Worm (Caenorhabditis elegans) whole organism, late embryonic: ENCODE results near the gene gmeb-3.

ENCODE experiments used
- ama-1 ChIP-seq: fragments of 150-350 bp; optimal IDR thresholded peaks from 2 replicates; lab custom pipeline; 2014
- che-1 ChIP-seq: sonication (generic microtip); optimal IDR thresholded peaks from 2 replicates; lab custom pipeline; 2016; ENCODE audit warnings: mild to moderate bottlenecking, missing genetic modification characterization, missing compliant biosample characterization
- dmd-4 ChIP-seq: sonication (generic microtip); optimal IDR thresholded peaks from 2 replicates; lab custom pipeline; 2016; ENCODE audit warnings: borderline replicate concordance, missing genetic modification characterization, missing compliant biosample characterization
- elt-2 ChIP-seq: sonication (generic microtip); optimal IDR thresholded peaks from 2 replicates; lab custom pipeline; 2016; ENCODE audit warnings: missing genetic modification reagents, missing genetic modification characterization, missing compliant biosample characterization
- fax-1 ChIP-seq: sonication (generic microtip); optimal IDR thresholded peaks from 2 replicates; lab custom pipeline; 2016; ENCODE audit warnings: missing genotype, missing genetic modification characterization, missing compliant biosample characterization
- nhr-11 ChIP-seq: fragments of 150-350 bp; optimal IDR thresholded peaks from 2 replicates; lab custom pipeline; 2014; ENCODE audit warnings: missing biosample characterization, missing genetic modification characterization
- pha-2 ChIP-seq: sonication (generic microtip); optimal IDR thresholded peaks from 2 replicates; lab custom pipeline; 2017; ENCODE audit warnings: mild to moderate bottlenecking, missing genetic modification characterization, missing compliant biosample characterization
- pha-4 ChIP-seq: fragments of 150-350 bp; optimal IDR thresholded peaks from 2 replicates; lab custom pipeline; 2018; ENCODE audit warnings: missing biosample characterization, missing genetic modification reagents, missing genetic modification characterization
- ref-2 ChIP-seq: sonication (generic microtip); optimal IDR thresholded peaks from 2 replicates; lab custom pipeline; 2016; ENCODE audit warnings: missing genetic modification characterization, missing compliant biosample characterization
- rnt-1 ChIP-seq: sonication (generic microtip); optimal IDR thresholded peaks from 2 replicates; lab custom pipeline; 2016; ENCODE audit warnings: missing genetic modification characterization, missing compliant biosample characterization
- ttx-3 ChIP-seq: sonication (generic microtip); optimal IDR thresholded peaks from 2 replicates; lab custom pipeline; 2016; ENCODE audit warnings: missing genetic modification reagents, missing genetic modification characterization, missing compliant biosample characterization

DNA sequence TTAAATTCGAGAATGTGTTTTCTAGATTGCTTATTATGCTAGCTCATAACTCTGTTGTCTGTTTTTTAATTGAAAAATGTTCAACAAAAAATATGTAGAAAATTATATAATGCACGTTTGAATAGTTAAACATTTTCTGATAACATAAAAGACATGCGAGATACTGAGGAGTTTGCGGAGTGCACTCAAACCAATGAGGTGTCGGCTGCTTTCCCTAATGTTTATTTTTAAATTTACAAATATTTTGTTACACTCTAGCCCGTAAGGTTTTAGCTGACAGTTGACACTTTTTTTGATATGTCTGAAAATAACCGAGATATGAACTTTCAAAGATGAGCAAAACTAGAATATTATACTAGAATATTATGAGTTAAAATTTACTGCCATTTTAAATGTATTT, 3.7 kb upstream of the gmeb-3 start:
- TF ChIP-seq che-1 (tag; lab: Kevin White, UChicago) (no peak), nhr-11 (tag; lab: Kevin White, UChicago) (no peak), elt-2 (no peak), pha-4 (tag; lab: Kevin White, UChicago) (no peak), fax-1 (tag; lab: Kevin White, UChicago) (no peak), ttx-3 (tag; lab: Kevin White, UChicago) (no peak), dmd-4 (no peak), rnt-1 (no peak), ama-1 (lab: Kevin White, UChicago) (no peak), pha-2 (tag; lab: Kevin White, UChicago) (no peak), ref-2 (no peak)
